Worm (Caenorhabditis elegans) whole organism, midembryonic: ENCODE data around the gene acr-14.

Source experiments
- T22C8.4 ChIP-seq: fragments of 200-800 bp; sonication (Bioruptor generic); IDR thresholded peaks from 2 replicates; pipeline ENCODE4 v1.3.6; 2022; ENCODE audit warnings: missing genetic modification characterization, missing compliant biosample characterization
- cog-1 ChIP-seq: sonication (generic microtip); optimal IDR thresholded peaks from 2 replicates; lab custom pipeline; 2016; ENCODE audit warnings: missing genetic modification characterization, missing compliant biosample characterization
- flt-1 ChIP-seq: fragments of 200-800 bp; sonication (Bioruptor generic); IDR thresholded peaks from 2 replicates; pipeline ENCODE4 v1.3.6; 2022; ENCODE audit warnings: missing genetic modification characterization, missing compliant biosample characterization
- klf-2 ChIP-seq: fragments of 200-800 bp; sonication (Bioruptor generic); conservative IDR thresholded peaks from 2 replicates; pipeline ENCODE4 v1.3.6; 2022; ENCODE audit warnings: missing genetic modification reagents, missing genetic modification characterization, missing compliant biosample characterization
- med-1 ChIP-seq: sonication (generic microtip); optimal IDR thresholded peaks from 2 replicates; lab custom pipeline; 2017; ENCODE audit warnings: missing genetic modification characterization, mild to moderate bottlenecking, missing compliant biosample characterization, antibody characterized with exemption, missing genetic modification reagents; ENCODE audit not compliant: insufficient read depth
- ref-1 ChIP-seq: fragments of 200-800 bp; sonication (Bioruptor generic); conservative IDR thresholded peaks from 2 replicates; pipeline ENCODE4 v1.3.6; 2022; ENCODE audit warnings: missing genetic modification reagents, missing genetic modification characterization, missing compliant biosample characterization
- tab-1 ChIP-seq: fragments of 200-800 bp; sonication (Bioruptor generic); IDR thresholded peaks from 2 replicates; pipeline ENCODE4 v1.3.6; 2022; ENCODE audit warnings: missing genetic modification characterization, missing compliant biosample characterization
- ztf-23 ChIP-seq: fragments of 200-800 bp; sonication (Bioruptor generic); IDR thresholded peaks from 2 replicates; pipeline ENCODE4 v1.3.6; 2022; ENCODE audit warnings: missing genetic modification reagents, missing genetic modification characterization, missing compliant biosample characterization

DNA sequence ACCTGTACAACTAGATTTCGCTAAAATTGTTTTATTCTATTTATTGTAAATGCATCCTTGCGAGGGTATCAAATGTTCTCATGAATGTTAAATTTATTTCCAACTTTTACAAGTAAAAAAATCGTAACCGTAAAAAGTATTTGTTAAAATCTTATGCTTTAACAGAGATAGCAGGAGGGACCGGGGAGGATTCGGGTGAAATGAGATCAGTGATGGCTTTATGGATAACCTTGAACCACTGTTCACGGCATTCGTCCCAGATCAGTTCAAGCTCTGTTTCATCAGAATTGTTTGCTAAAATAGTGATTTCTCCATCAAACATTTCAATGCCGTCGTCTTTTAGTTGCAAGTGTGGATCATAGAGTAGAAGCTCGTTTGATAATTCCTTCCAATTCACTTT, 35.9 kb downstream of the acr-14 start:
- TF ChIP-seq klf-2 (GFP tag; lab: Robert Waterston, UW) (no peak), tab-1 (no peak), ztf-23 (GFP tag; lab: Robert Waterston, UW) (no peak), ref-1 (GFP tag; lab: Robert Waterston, UW) (no peak), T22C8.4 (GFP tag; lab: Robert Waterston, UW) (no peak), flt-1 (GFP tag; lab: Robert Waterston, UW) (no peak), med-1 (GFP tag; lab: Kevin White, UChicago) (no peak), cog-1 (tag; lab: Kevin White, UChicago) (no peak)
